Fruit fly (Drosophila melanogaster): Measurements from ENCODE around the gene CG7886.
A peak's percentile ranks its signal among the peaks of the same experiment; 100 is the strongest.

CG7886 gene

dm6 chr3R:14586480-14587443, 55.6 kb downstream of the CG7886 start:
- TF ChIP-seq Pif1A (GFP tag; optimal IDR thresholded peaks at IDR 0.05) (no peak), CG8301 (tag; optimal IDR thresholded peaks at IDR 0.05) (no peak), gl (tag; optimal IDR thresholded peaks at IDR 0.05) (no peak), CG15710 (tag; optimal IDR thresholded peaks at IDR 0.05) (no peak)

- TF ChIP-seq EcR (GFP tag; optimal IDR thresholded peaks at IDR 0.05) (no peak), gl (tag; optimal IDR thresholded peaks at IDR 0.05) (no peak), Snoo (tag; optimal IDR thresholded peaks at IDR 0.05) (no peak), CG8301 (tag; optimal IDR thresholded peaks at IDR 0.05) (no peak), Ets98B (GFP tag; IDR thresholded peaks at IDR 0.05) (no peak), Pif1A (GFP tag; optimal IDR thresholded peaks at IDR 0.05) (no peak), CG14655 (GFP tag; optimal IDR thresholded peaks at IDR 0.05) (no peak), D1 (tag; optimal IDR thresholded peaks at IDR 0.05) (no peak), CG8159 (tag; optimal IDR thresholded peaks at IDR 0.05) (no peak), CG32121 (GFP tag; IDR thresholded peaks at IDR 0.05) (no peak), Pif1B (GFP tag; optimal IDR thresholded peaks at IDR 0.05) (no peak), CG13204 (GFP tag; optimal IDR thresholded peaks at IDR 0.05) (no peak)
Measured at dm6 chr3R:14580045-14580579, 62.3 kb downstream of the CG7886 start.

dm6 chr3R:14577803-14578493, 64.4 kb downstream of the CG7886 start:
- TF ChIP-seq CG9948 (tag; optimal IDR thresholded peaks at IDR 0.05) (peak; percentile 32), CG17806 (tag; optimal IDR thresholded peaks at IDR 0.05) (no peak), fd96Ca (GFP tag; IDR thresholded peaks at IDR 0.05) (no peak), D1 (tag; optimal IDR thresholded peaks at IDR 0.05) (no peak), CG14655 (GFP tag; optimal IDR thresholded peaks at IDR 0.05) (peak; percentile 4), CG32121 (GFP tag; IDR thresholded peaks at IDR 0.05) (peak; percentile 36; the same call in 1 of the 2 replicates), Snoo (tag; optimal IDR thresholded peaks at IDR 0.05) (peak; percentile 3), CG4496 (GFP tag; IDR thresholded peaks at IDR 0.05) (no peak; the same call in 2 of the 3 replicates), Pif1A (GFP tag; optimal IDR thresholded peaks at IDR 0.05) (no peak), gl (tag; optimal IDR thresholded peaks at IDR 0.05) (no peak), Pif1B (GFP tag; optimal IDR thresholded peaks at IDR 0.05) (no peak), rn (GFP tag; IDR thresholded peaks at IDR 0.05) (no peak), CG34367 (tag; optimal IDR thresholded peaks at IDR 0.05) (peak; percentile 0), CG8159 (tag; optimal IDR thresholded peaks at IDR 0.05) (peak; percentile 46), CG8301 (tag; optimal IDR thresholded peaks at IDR 0.05) (no peak), CG15710 (tag; optimal IDR thresholded peaks at IDR 0.05) (peak; percentile 47), CG12605 (GFP tag; IDR thresholded peaks at IDR 0.05) (no peak), CG10348 (GFP tag; IDR thresholded peaks at IDR 0.05) (no peak), EcR (GFP tag; optimal IDR thresholded peaks at IDR 0.05) (no peak), Ets98B (GFP tag; IDR thresholded peaks at IDR 0.05) (no peak), CG13204 (GFP tag; optimal IDR thresholded peaks at IDR 0.05) (no peak)

dm6 chr3R:14576692-14577646, 65.4 kb downstream of the CG7886 start, which contains the start of gene stumps:
Gene stumps, plus strand, starts transcription at chr3R:14577217.
- peak; percentile 56; the same call in 2 of the 3 replicates for TF ChIP-seq CG4496 (GFP tag; IDR thresholded peaks at IDR 0.05)
- TF ChIP-seq EcR (GFP tag; optimal IDR thresholded peaks at IDR 0.05): no peak
- no peak for TF ChIP-seq gl (tag; optimal IDR thresholded peaks at IDR 0.05)
- TF ChIP-seq CG12605 (GFP tag; IDR thresholded peaks at IDR 0.05): 0 out of 2 replicates have a peak, but pooled peaks have one; percentile 21
- TF ChIP-seq fd96Ca (GFP tag; IDR thresholded peaks at IDR 0.05): no peak
- peak; percentile 74 for TF ChIP-seq CG32121 (GFP tag; IDR thresholded peaks at IDR 0.05)
- peak; percentile 35; the same call in 1 of the 2 replicates for TF ChIP-seq Ets98B (GFP tag; IDR thresholded peaks at IDR 0.05)
- TF ChIP-seq CG14655 (GFP tag; optimal IDR thresholded peaks at IDR 0.05): peak; percentile 32
- TF ChIP-seq CG8301 (tag; optimal IDR thresholded peaks at IDR 0.05): peak; percentile 12

Data from whole organism, pupa.